Worm (Caenorhabditis elegans): ENCODE data around the gene smu-2.

smu-2 gene

DNA sequence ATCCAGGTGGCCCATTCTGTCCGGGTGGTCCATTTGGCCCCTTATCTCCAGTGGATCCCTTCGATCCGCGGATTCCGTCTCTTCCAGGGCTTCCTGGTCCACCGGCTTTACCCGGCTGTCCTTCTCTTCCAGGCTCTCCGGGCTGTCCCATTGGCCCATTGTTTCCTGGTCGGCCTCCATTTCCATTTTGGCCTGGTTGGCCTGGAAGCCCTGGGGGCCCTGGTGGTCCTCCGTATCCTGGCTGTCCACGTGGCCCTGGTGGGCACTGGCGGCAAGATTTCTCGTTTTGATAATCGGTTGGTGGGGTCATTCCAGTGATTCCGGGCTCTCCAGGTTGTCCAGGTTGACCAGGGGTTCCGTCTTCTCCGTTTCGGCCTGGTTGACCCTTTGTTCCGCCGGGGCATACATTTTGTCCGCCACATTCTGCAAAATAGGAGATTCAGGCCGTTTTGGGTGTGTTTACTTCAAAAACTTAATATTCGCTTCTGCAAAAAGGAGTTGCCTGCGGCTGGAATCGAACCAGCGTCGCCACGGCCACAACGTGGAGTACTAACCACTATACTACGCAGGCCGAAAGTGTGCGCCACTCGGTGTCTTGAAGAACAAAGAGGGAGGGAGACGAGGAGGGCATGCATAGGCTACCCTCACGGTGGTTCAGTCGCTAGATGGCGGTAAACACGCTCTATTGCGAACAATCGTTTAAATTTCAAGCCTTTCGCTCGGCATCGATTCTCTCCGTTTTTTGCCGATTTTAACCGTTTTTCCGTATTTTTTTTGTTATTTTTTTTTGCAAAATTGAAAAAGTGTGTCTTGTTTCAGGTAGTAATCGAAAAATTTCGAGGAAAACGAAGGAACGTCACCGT lies 39.0 kb downstream of the smu-2 start, which contains the start of gene W09G10.9 (continued):
- TF ChIP-seq lin-35 (GFP tag; optimal IDR thresholded peaks at IDR 0.05): peak; percentile 22 to 69
- TF ChIP-seq pqm-1 (tag; optimal IDR thresholded peaks at IDR 0.05): no peak
- TF ChIP-seq ama-1 (optimal IDR thresholded peaks at IDR 0.05): no peak
- TF ChIP-seq lin-13 (GFP tag; optimal IDR thresholded peaks at IDR 0.05): peak; percentile 32
- no peak for TF ChIP-seq Y116A8C.19 (tag; optimal IDR thresholded peaks at IDR 0.05; ENCODE audit: borderline replicate concordance)
- peak; percentile 8 to 47 (median 43) for TF ChIP-seq dpl-1 (GFP tag; optimal IDR thresholded peaks at IDR 0.05)
- no peak for TF ChIP-seq vab-15 (tag; optimal IDR thresholded peaks at IDR 0.05)
- TF ChIP-seq nhr-77 (tag; optimal IDR thresholded peaks at IDR 0.05): peak; percentile 52

DNA sequence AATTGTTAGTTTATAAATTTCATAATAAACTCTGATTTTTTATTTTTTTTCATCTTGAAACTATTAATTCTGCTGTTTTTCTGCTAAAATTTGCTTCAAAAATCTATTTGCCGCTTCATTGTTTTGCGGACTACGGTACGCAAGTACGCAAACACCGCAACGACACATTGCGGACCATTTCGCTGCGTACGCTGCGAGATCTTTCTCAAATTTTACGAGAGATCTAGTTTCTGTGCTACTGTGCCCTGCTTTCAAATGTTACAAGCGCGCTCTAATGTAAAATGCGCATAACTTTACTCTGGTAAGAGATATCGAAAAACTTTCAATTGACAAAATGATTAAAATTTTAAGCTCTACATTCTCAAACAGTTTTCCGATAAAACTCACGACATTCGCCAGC lies 41.3 kb downstream of the smu-2 start:
- TF ChIP-seq snu-23 (GFP tag; optimal IDR thresholded peaks at IDR 0.05) (peak; percentile 85), C04F5.9 (tag; optimal IDR thresholded peaks at IDR 0.05) (peak; percentile 68), mdl-1 (tag; optimal IDR thresholded peaks at IDR 0.05) (peak in 1 of 2 experiments; percentile 27), lin-15B (tag; optimal IDR thresholded peaks at IDR 0.05) (peak; percentile 84), swsn-7 (tag; optimal IDR thresholded peaks at IDR 0.05) (peak; percentile 73), lin-35 (GFP tag; optimal IDR thresholded peaks at IDR 0.05) (peak; percentile 67 to 75), rnt-1 (tag; optimal IDR thresholded peaks at IDR 0.05) (peak; percentile 73), pax-3 (tag; optimal IDR thresholded peaks at IDR 0.05) (peak; percentile 77), irx-1 (tag; optimal IDR thresholded peaks at IDR 0.05) (peak; percentile 39), fkh-8 (tag; optimal IDR thresholded peaks at IDR 0.05) (peak; percentile 79), nhr-19 (GFP tag; conservative IDR thresholded peaks at IDR 0.05) (peak; percentile 88), lir-3 (tag; optimal IDR thresholded peaks at IDR 0.05; ENCODE audit: poor library complexity) (peak; percentile 76), nhr-90 (tag; optimal IDR thresholded peaks at IDR 0.05; ENCODE audit: poor library complexity) (peak; percentile 40), nhr-237 (tag; optimal IDR thresholded peaks at IDR 0.05) (peak; percentile 34), lin-13 (GFP tag; optimal IDR thresholded peaks at IDR 0.05) (peak; percentile 61), blmp-1 (tag; optimal IDR thresholded peaks at IDR 0.05) (peak; percentile 15), tbx-2 (tag; optimal IDR thresholded peaks at IDR 0.05) (peak; percentile 74), nhr-71 (tag; optimal IDR thresholded peaks at IDR 0.05) (peak; percentile 88), unc-98 (GFP tag; IDR thresholded peaks at IDR 0.05) (peak; percentile 57; the same call in 1 of the 2 replicates), egl-13 (tag; optimal IDR thresholded peaks at IDR 0.05) (peak; percentile 45), nhr-47 (tag; optimal IDR thresholded peaks at IDR 0.05) (peak; percentile 84), nhr-20 (tag; optimal IDR thresholded peaks at IDR 0.05) (peak; percentile 79), lin-14 (GFP tag; optimal IDR thresholded peaks at IDR 0.05) (peak; percentile 81), mep-1 (tag; optimal IDR thresholded peaks at IDR 0.05) (peak; percentile 45), mab-9 (GFP tag; IDR thresholded peaks at IDR 0.05) (peak; percentile 60; the same call in 1 of the 2 replicates), fos-1 (tag; optimal IDR thresholded peaks at IDR 0.05) (peak; percentile 25), F16B12.6 (tag; optimal IDR thresholded peaks at IDR 0.05) (peak; percentile 80), C16A3.4 (tag; optimal IDR thresholded peaks at IDR 0.05) (peak; percentile 51), unc-86 (tag; optimal IDR thresholded peaks at IDR 0.05) (peak; percentile 57), snpc-4 (tag; optimal IDR thresholded peaks at IDR 0.05) (peak; percentile 13), ceh-82 (tag; optimal IDR thresholded peaks at IDR 0.05) (peak in 2 of 3 experiments; percentile 50 to 54), efl-1 (optimal IDR thresholded peaks at IDR 0.05) (peak; percentile 71 to 79), efl-1 (GFP tag; optimal IDR thresholded peaks at IDR 0.05 in 1 of 2) (peak; percentile 66 to 97), fkh-10 (GFP tag; optimal IDR thresholded peaks at IDR 0.05) (peak; percentile 43), ceh-88 (GFP tag; IDR thresholded peaks at IDR 0.05) (peak; percentile 82), nhr-85 (tag) (peak; percentile 70), xbp-1 (tag; optimal IDR thresholded peaks at IDR 0.05) (peak; percentile 69), dsc-1 (tag; optimal IDR thresholded peaks at IDR 0.05) (peak; percentile 58), grh-1 (GFP tag; IDR thresholded peaks at IDR 0.05) (peak; percentile 83), fkh-4 (tag; optimal IDR thresholded peaks at IDR 0.05; ENCODE audit: borderline replicate concordance) (peak; percentile 18), lsy-2 (tag; optimal IDR thresholded peaks at IDR 0.05) (peak; percentile 94 to 97), nhr-77 (tag; optimal IDR thresholded peaks at IDR 0.05) (peak; percentile 87), dpl-1 (GFP tag; optimal IDR thresholded peaks at IDR 0.05) (peak; percentile 47 to 73 (median 67)), isw-1 (GFP tag; IDR thresholded peaks at IDR 0.05) (peak; percentile 81)
